Worm (Caenorhabditis elegans): ENCODE results near the gene mdt-21.
"Not testable (repeated sequence)": the region's sequence is repeated elsewhere in the genome, so short reads cannot be mapped to it uniquely, and the experiment has no call there.

Gene mdt-21

DNA sequence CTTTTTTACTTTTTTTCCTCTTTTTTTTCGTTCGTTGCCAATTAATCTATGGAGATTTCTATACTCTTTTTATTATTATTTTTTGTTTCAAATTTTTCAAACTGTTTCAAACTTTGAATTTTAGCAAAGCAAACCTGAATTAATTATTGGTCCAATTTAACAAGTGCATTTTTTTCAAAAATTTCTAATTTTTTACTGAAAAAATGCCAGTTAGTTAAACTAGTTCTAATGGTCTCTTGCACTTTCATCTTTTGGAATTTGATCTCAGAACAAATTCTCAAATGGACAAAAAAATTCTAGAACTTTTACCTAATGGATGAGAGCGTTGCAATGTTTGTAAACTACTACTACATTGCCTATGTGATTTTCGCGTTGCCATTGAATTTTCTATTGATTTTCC is 4.4 kb downstream of the mdt-21 start, which contains the start of gene srd-74:
Gene srd-74, plus strand, starts transcription at position 301 of the 400 bp plus-strand sequence.
- no peak for TF ChIP-seq unc-62 (GFP tag; optimal IDR thresholded peaks at IDR 0.05)

ce11 chrIII:11785961-11786360 is 8.5 kb downstream of the mdt-21 start, which contains the start of gene tbx-38:
tbx-38 (minus strand) TSS chrIII:11786061.
- TF ChIP-seq unc-62 (GFP tag; optimal IDR thresholded peaks at IDR 0.05): no peak

DNA sequence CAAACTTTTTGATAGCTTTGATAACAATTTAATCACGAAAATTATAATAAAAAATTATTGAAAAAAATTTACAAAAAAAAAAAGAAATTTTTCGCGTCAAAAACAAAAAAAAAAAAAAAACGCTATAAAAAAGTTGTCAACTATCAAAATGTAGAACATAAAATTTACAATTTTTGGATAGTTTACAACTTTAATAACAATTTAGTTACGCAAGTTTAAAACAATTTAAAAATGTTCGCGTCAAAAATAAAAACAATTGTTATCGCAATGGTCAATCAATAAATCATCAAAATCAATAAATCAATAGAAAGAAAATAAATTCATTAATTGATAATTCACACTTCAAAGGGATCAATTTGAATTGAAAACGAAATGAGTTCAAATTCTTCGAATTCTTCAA is 10.0 kb downstream of the mdt-21 start, which contains the start of gene C24H11.1:
Gene C24H11.1, plus strand, starts transcription at position 301 of the 400 bp plus-strand sequence.
- TF ChIP-seq unc-62 (GFP tag; optimal IDR thresholded peaks at IDR 0.05): not testable (repeated sequence)

DNA sequence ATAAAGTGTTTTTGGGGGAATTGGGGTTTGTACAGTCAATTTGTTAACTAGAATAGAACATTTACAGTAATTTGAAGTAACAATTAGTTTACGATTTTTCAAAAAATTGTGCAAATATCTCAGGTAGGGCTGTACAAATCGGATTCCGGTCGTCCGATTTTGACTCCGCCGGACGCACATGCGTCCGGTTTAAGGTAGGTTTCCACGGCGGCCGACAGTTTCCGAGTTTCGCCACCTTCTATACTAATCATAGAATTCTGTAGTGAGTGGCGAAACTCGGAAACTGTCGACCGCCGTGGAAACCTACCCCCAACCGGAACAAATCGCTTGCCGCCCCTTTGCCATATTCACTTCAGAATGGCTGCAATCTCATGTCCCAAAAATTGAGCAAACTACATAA is 12.1 kb downstream of the mdt-21 start:
- no peak for TF ChIP-seq unc-62 (GFP tag; optimal IDR thresholded peaks at IDR 0.05)

DNA sequence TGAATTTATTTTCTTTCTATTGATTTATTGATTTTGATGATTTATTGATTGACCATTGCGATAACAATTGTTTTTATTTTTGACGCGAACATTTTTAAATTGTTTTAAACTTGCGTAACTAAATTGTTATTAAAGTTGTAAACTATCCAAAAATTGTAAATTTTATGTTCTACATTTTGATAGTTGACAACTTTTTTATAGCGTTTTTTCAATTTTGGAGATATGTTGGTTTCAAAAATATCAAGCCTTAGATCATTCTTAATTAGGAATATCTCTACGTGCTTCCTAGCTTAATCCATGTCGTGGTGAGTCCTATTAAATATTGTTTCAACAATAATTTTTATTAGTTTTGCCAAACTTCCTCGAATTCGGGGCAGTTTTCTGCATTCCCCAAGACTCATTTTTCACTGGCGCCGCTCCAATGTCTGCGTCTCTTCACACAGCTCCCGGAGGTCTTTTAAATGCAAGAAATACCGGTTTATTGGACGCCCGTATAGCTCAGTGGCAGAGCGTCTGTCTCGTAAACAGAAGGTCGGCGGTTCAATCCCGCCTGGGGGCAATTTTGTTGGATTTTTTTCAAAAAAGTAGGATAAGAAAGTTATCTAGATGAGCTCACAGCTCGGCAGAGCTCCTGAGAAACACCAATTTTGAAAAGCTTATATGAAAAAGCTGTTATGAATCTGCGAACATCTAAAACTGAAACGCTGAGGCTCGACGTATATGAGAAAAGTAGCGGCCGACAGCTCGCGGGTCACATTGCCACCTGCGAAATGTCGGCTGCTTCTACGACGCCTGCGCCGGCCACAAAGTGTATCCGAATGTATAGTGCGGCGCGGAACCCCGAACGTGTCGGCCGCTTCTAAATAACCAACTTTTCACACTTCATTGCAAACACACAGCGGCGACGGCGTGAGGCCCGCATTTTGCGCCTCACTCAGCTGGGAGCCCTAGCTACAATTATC is 15.2 kb downstream of the mdt-21 start, which contains the start of gene C24H11.2:
Gene C24H11.2, minus strand, starts transcription at position 51 of the 962 bp plus-strand sequence.
- TF ChIP-seq unc-62 (GFP tag; optimal IDR thresholded peaks at IDR 0.05): not testable (repeated sequence)

DNA sequence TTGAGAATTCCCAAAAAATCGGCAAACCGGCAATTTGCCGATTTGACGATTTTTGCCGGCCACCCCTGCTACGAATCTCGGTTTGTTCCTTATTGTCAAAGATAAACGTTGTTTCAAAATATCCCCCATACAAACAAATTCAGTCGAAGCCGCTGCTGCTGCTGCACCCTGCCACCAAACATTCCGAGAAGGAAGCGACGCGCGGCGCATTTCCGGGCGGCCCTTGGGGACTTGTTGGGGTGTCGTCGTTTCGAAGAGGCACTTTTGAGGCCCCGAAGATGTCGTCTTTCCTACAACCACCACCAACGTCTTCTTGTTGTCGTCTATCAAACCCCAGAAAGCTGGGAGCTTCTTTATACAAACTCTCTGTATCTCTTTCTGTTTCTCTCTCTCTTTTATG is 17.0 kb downstream of the mdt-21 start:
- TF ChIP-seq unc-62 (GFP tag; optimal IDR thresholded peaks at IDR 0.05): no peak

- TF ChIP-seq unc-62 (GFP tag; optimal IDR thresholded peaks at IDR 0.05): no peak
These were observed 18.0 kb downstream of the mdt-21 start, which contains the start of gene twk-39 for ce11 chrIII:11795448-11795847. twk-39 (plus strand) TSS chrIII:11795748.

DNA sequence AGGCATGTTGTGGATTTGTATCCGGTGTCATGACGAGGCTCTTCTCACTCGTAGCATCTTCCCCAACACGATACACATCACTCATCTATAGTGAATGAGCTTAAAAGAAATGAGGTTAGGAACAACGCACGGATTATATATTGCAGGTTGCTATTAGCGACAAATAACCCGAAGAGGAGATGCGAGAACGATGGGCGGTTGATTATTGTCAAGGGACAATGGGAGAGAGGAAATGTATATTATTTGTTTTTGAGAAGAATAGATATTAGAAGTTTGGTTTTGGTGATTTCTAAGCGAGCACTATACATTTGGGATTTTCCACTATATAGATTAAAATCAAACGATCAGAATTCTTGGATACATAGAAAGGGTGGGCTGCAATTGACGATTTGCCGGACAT is 29.3 kb downstream of the mdt-21 start, which contains the start of gene C18D11.7:
Gene C18D11.7, minus strand, starts transcription at position 101 of the 400 bp plus-strand sequence.
- no peak for TF ChIP-seq unc-62 (GFP tag; optimal IDR thresholded peaks at IDR 0.05)

DNA sequence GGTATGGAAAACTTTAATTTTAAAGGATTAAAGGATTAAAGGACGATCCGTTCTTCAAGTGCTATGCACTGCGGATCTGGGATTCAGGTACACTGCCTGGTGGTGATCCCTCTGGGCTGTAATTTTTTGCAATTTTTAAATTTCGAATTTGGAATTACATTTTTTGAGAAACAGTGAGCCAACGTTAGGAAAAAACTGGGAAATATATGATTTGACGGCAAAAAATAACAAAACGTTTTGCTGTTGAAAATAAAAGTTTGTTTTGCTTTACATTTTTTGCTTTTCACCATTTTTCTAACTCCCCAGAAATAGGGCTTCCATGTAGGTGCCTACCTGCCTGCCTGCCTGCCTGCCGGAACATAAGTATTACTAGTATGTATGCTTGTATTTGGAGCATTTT is 30.0 kb downstream of the mdt-21 start, which contains the start of gene C18D11.10:
Gene C18D11.10, plus strand, starts transcription at position 301 of the 400 bp plus-strand sequence.
- no peak for TF ChIP-seq unc-62 (GFP tag; optimal IDR thresholded peaks at IDR 0.05)

DNA sequence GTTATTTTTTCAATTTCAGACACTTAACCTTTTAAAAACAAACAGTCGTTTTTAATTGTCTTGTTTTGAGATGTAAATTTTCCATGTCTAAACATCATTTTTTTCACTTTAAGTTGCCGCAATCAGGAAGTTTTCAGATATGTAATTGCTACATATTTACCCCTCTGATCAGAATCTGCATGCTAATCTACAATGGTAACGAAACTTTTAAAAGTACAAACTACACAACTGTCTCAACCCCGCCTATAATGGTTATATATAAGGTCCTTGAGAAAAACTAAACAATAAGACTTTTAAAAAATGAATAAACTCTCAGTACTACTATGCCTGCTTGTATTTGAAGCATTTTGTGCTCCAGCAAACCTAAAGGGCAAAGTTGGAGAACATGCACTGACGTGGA is 31.4 kb downstream of the mdt-21 start, which contains the start of gene C18D11.9:
Gene C18D11.9, plus strand, starts transcription at position 301 of the 400 bp plus-strand sequence.
- no peak for TF ChIP-seq unc-62 (GFP tag; optimal IDR thresholded peaks at IDR 0.05)

ce11 chrIII:11810447-11810846 is 33.0 kb downstream of the mdt-21 start, which contains the start of gene C18D11.6:
C18D11.6 (plus strand) TSS chrIII:11810556.
- no peak for TF ChIP-seq unc-62 (GFP tag; optimal IDR thresholded peaks at IDR 0.05)

DNA sequence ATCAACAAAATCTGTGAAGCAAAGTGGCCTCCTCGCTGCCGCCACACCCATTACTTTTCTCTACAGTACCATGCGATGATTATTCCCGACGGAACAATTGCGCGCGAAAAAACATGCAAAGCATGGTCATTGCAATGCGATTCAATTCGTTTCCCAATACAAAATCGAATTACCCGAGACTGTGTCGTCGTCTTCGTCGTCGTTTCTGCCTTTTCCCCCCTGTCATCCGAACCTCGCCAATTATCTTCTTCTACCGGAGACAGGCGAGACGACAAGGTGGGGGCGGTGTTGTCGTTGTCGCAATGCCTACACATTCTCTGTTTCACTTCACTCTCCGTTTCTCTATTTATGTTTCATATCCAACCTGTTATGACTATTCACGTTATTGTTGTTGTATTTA is 34.4 kb downstream of the mdt-21 start:
- TF ChIP-seq unc-62 (GFP tag; optimal IDR thresholded peaks at IDR 0.05): no peak

ce11 chrIII:11814653-11815052 is 37.2 kb downstream of the mdt-21 start:
- no peak for TF ChIP-seq unc-62 (GFP tag; optimal IDR thresholded peaks at IDR 0.05)

DNA sequence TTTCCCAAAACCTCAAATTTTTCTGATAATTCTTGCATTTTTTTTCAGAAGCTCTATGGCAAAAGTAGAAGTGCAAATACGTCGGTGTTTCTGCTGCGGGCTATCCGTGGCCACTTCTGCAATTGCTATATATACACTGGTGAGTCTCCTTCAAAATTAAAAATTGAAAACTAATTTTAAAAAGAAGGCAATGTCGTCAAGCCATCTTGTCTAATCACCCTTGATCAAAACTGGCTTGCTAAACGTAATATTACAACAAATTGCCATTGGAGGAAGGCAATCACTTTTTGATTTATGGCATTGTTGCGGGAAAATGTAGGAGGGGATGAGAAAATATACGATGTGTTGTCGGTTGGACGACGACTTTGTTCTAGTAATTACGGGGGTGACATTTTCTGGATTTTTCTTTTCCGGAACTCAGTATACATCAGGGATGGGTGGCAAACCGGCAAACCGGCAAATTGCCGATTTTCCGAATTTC is 39.1 kb downstream of the mdt-21 start, which contains the start of gene C18D11.1:
Gene C18D11.1, plus strand, starts transcription at position 51 of the 481 bp plus-strand sequence.
- TF ChIP-seq unc-62 (GFP tag; optimal IDR thresholded peaks at IDR 0.05): no peak

DNA sequence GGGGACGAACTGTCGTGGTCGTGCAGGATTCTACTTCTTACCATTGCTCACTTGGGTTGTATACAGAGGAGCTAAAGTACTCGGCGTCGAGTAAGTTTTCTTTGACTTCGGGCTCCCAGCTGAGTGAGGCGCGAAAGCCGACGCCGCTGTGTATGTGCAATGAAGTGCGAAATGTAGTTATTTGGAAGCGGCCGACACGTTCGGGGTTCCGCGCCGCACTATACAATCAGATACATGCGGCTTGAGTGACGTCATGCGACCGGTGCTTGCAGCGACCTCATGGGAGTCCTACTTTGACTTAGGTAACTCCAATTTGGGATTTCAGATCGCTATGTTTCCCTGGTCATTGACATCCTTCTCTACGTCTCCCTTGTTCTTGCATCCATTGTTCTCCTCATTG is 40.4 kb downstream of the mdt-21 start:
- no peak for TF ChIP-seq unc-62 (GFP tag; optimal IDR thresholded peaks at IDR 0.05)

ce11 chrIII:11822407-11822806 is 45.0 kb downstream of the mdt-21 start, which contains the start of gene maa-1:
maa-1 (minus strand) TSS chrIII:11822526.
- TF ChIP-seq unc-62 (GFP tag; optimal IDR thresholded peaks at IDR 0.05): no peak

Measured in whole organism, dauer.